Worm (Caenorhabditis elegans): ENCODE results near the gene F47B10.3.

F47B10.3 gene

ce11 chrX:10880509-10880908, 11.5 kb upstream of the F47B10.3 start, which contains the start of gene T21E8.4:
T21E8.4 (plus strand) TSS chrX:10880809.
- TF ChIP-seq madf-9 (GFP tag; conservative IDR thresholded peaks at IDR 0.05) (no peak), ceh-20 (GFP tag; IDR thresholded peaks at IDR 0.05) (no peak), mxl-3 (GFP tag; optimal IDR thresholded peaks at IDR 0.05) (no peak), F37D6.2 (tag; optimal IDR thresholded peaks at IDR 0.05) (no peak), snpc-4 (tag; optimal IDR thresholded peaks at IDR 0.05) (no peak)

ce11 chrX:10881984-10882383, 10.0 kb upstream of the F47B10.3 start, which contains the start of gene T21E8.6:
T21E8.6 (plus strand) TSS chrX:10882284.
- no peak for TF ChIP-seq aly-2 (tag; optimal IDR thresholded peaks at IDR 0.05)
- TF ChIP-seq unc-62 (GFP tag; optimal IDR thresholded peaks at IDR 0.05 in 1 of 2), result peak in 1 of 2 experiments; percentile 56
- TF ChIP-seq unc-62 (tag; optimal IDR thresholded peaks at IDR 0.05), result no peak

- TF ChIP-seq daf-16 (GFP tag; optimal IDR thresholded peaks at IDR 0.05) (no peak), daf-16 (tag; optimal IDR thresholded peaks at IDR 0.05) (no peak), hmg-1.1 (GFP tag; IDR thresholded peaks at IDR 0.05) (no peak), daf-12 (tag; optimal IDR thresholded peaks at IDR 0.05) (no peak), ztf-11 (tag; optimal IDR thresholded peaks at IDR 0.05) (no peak), lin-15B (tag; optimal IDR thresholded peaks at IDR 0.05) (no peak), ctbp-1 (GFP tag; IDR thresholded peaks at IDR 0.05) (no peak), mes-2 (tag; optimal IDR thresholded peaks at IDR 0.05; ENCODE audit: poor library complexity, severe bottlenecking) (no peak), ceh-62 (tag; optimal IDR thresholded peaks at IDR 0.05) (no peak), spr-1 (tag; optimal IDR thresholded peaks at IDR 0.05) (no peak), nhr-42 (GFP tag; IDR thresholded peaks at IDR 0.05) (no peak), nhr-48 (tag; optimal IDR thresholded peaks at IDR 0.05) (no peak), saeg-2 (GFP tag; IDR thresholded peaks at IDR 0.05) (no peak), nhr-41 (GFP tag; IDR thresholded peaks at IDR 0.05) (no peak), ceh-32 (tag; optimal IDR thresholded peaks at IDR 0.05; ENCODE audit: poor library complexity) (no peak)
These were observed 8.8 kb upstream of the F47B10.3 start, which contains the start of gene T21E8.7 for ce11 chrX:10883203-10883602. T21E8.7 (plus strand) TSS chrX:10883503.

- TF ChIP-seq nhr-25 (tag; optimal IDR thresholded peaks at IDR 0.05; ENCODE audit: borderline replicate concordance, insufficient read depth), result no peak
- no peak for TF ChIP-seq zfp-2 (tag; optimal IDR thresholded peaks at IDR 0.05)
- no peak for TF ChIP-seq unc-62 (GFP tag; optimal IDR thresholded peaks at IDR 0.05 in 1 of 2)
- TF ChIP-seq unc-62 (tag; optimal IDR thresholded peaks at IDR 0.05), result no peak
- TF ChIP-seq dve-1 (tag; optimal IDR thresholded peaks at IDR 0.05; ENCODE audit: insufficient read depth), result no peak
- no peak for TF ChIP-seq spr-3 (GFP tag; optimal IDR thresholded peaks at IDR 0.05)
- TF ChIP-seq fkh-10 (GFP tag; optimal IDR thresholded peaks at IDR 0.05), result no peak
- TF ChIP-seq pqm-1 (tag; optimal IDR thresholded peaks at IDR 0.05), result no peak
- no peak for TF ChIP-seq zfp-3 (GFP tag; conservative IDR thresholded peaks at IDR 0.05)
These were observed 6.1 kb upstream of the F47B10.3 start, which contains the start of gene T21E8.5 for ce11 chrX:10885872-10886271. T21E8.5 (plus strand) TSS chrX:10886172.

ce11 chrX:10888201-10888600, 3.8 kb upstream of the F47B10.3 start, which contains the start of gene F47B10.6:
F47B10.6 (plus strand) TSS chrX:10888501.
- TF ChIP-seq ztf-7 (tag; optimal IDR thresholded peaks at IDR 0.05) (no peak), hlh-30 (tag; optimal IDR thresholded peaks at IDR 0.05; ENCODE audit: insufficient read depth) (no peak), nhr-11 (tag; optimal IDR thresholded peaks at IDR 0.05) (no peak), lin-1 (GFP tag; IDR thresholded peaks at IDR 0.05) (no peak)

Measured in whole organism, L4 larva.